Fruit fly (Drosophila melanogaster) whole organism: ENCODE data around the gene Fst.

Experiments used
- Dll ChIP-seq: fragments of >200 bp; optimal IDR thresholded peaks from 2 replicates; lab custom pipeline; 2017
- EcR ChIP-seq, 2 experiments: fragments of >200 bp; optimal IDR thresholded peaks; 2 replicates each; lab custom pipeline; 2017; ENCODE audit warnings: missing biosample characterization in 2 of 2, missing genetic modification characterization in 2 of 2, missing genetic modification reagents in 2 of 2
- pan ChIP-seq: fragments of >200 bp; optimal IDR thresholded peaks from 2 replicates; lab custom pipeline; 2017
- psq ChIP-seq: fragments of >200 bp; optimal IDR thresholded peaks from 2 replicates; lab custom pipeline; 2017
- usp ChIP-seq: fragments of >200 bp; optimal IDR thresholded peaks from 2 replicates; lab custom pipeline; 2017; ENCODE audit warnings: missing biosample characterization, missing genetic modification characterization, mixed read lengths

DNA sequence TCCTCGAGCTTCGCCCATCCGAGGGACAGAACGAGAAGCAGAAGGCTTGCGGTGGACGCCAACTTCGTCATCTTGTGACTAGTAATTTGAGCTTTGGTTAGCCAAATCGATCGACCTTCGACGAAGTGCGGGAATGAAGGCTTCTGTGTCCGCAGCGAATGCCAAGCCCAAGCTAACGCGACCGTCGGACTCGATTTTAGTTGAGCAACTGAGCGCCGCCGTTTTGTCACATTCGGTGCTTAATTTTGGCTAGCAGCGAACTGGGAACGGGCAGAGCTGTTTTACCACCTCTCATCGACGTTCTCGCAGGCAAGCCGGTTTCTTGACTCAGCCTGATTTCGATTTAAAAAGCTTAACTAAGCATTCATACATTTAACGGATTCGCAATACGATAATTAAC is 19.7 kb downstream of the Fst start:
- TF ChIP-seq psq (lab: Kevin White, UChicago) (no peak), EcR (GFP tag; optimal IDR thresholded peaks at IDR 0.05; lab: Kevin White, UChicago) (no peak), pan (lab: Kevin White, UChicago) (no peak), Dll (lab: Kevin White, UChicago) (no peak), usp (GFP tag; lab: Kevin White, UChicago) (no peak)
